Worm (Caenorhabditis elegans) whole organism, midembryonic: ENCODE data around the gene clec-197.

Experiments used
- T22C8.4 ChIP-seq: fragments of 200-800 bp; sonication (Bioruptor generic); IDR thresholded peaks from 2 replicates; pipeline ENCODE4 v1.3.6; 2022; ENCODE audit warnings: missing genetic modification characterization, missing compliant biosample characterization
- cog-1 ChIP-seq: sonication (generic microtip); optimal IDR thresholded peaks from 2 replicates; lab custom pipeline; 2016; ENCODE audit warnings: missing genetic modification characterization, missing compliant biosample characterization
- klf-2 ChIP-seq: fragments of 200-800 bp; sonication (Bioruptor generic); conservative IDR thresholded peaks from 2 replicates; pipeline ENCODE4 v1.3.6; 2022; ENCODE audit warnings: missing genetic modification reagents, missing genetic modification characterization, missing compliant biosample characterization
- ref-1 ChIP-seq: fragments of 200-800 bp; sonication (Bioruptor generic); conservative IDR thresholded peaks from 2 replicates; pipeline ENCODE4 v1.3.6; 2022; ENCODE audit warnings: missing genetic modification reagents, missing genetic modification characterization, missing compliant biosample characterization
- tab-1 ChIP-seq: fragments of 200-800 bp; sonication (Bioruptor generic); IDR thresholded peaks from 2 replicates; pipeline ENCODE4 v1.3.6; 2022; ENCODE audit warnings: missing genetic modification characterization, missing compliant biosample characterization
- ztf-23 ChIP-seq: fragments of 200-800 bp; sonication (Bioruptor generic); IDR thresholded peaks from 2 replicates; pipeline ENCODE4 v1.3.6; 2022; ENCODE audit warnings: missing genetic modification reagents, missing genetic modification characterization, missing compliant biosample characterization

DNA sequence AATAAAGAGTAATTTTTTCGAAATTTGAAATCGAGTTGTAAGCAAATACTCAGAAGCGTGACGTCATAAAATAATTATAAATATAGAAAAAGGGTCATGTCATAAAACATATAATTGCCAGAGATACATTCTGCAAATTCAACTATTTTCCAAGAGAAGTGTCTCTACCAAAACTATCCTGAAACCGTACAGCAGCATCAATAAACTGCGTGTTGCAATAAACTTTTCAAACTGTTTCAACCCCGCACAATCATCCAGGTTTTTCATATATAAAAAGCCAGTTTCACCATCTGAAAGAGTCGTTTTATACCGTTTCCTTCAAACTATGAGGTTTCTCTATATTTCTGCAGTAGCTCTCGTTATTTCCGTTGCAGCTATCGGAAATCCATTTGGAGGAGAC is 3.0 kb downstream of the clec-197 start, which contains the start of gene C49C3.11:
- no peak for TF ChIP-seq tab-1 (GFP tag; lab: Robert Waterston, UW)
- TF ChIP-seq ztf-23 (GFP tag; lab: Robert Waterston, UW), result no peak
- no peak for TF ChIP-seq T22C8.4 (GFP tag; lab: Robert Waterston, UW)
- TF ChIP-seq ref-1 (GFP tag; lab: Robert Waterston, UW), result no peak
- TF ChIP-seq klf-2 (GFP tag; lab: Robert Waterston, UW), result no peak
- TF ChIP-seq cog-1 (tag; lab: Kevin White, UChicago), result no peak
